Fruit fly (Drosophila melanogaster) whole organism, embryonic: ENCODE data around the gene Hesr.

Experiments used
- Blimp-1 ChIP-seq: fragments of 200-800 bp; sonication (Bioruptor generic); optimal IDR thresholded peaks from 3 replicates; lab custom pipeline; 2018; ENCODE audit warnings: missing biosample characterization, missing genetic modification characterization, mild to moderate bottlenecking, moderate library complexity, missing genetic modification reagents
- CG10209 ChIP-seq: fragments of 200-800 bp; sonication (Bioruptor generic); optimal IDR thresholded peaks from 3 replicates; lab custom pipeline; 2017; ENCODE audit warnings: missing biosample characterization, mild to moderate bottlenecking, missing genetic modification characterization, missing genetic modification reagents
- CG12391 ChIP-seq: fragments of 200-800 bp; sonication (Bioruptor generic); optimal IDR thresholded peaks from 3 replicates; lab custom pipeline; 2018; ENCODE audit warnings: missing biosample characterization, mild to moderate bottlenecking, missing genetic modification characterization, moderate library complexity
- CG13424 ChIP-seq: fragments of 200-800 bp; sonication (Bioruptor generic); optimal IDR thresholded peaks from 2 replicates; lab custom pipeline; 2019; ENCODE audit warnings: missing biosample characterization, mild to moderate bottlenecking, missing genetic modification characterization, moderate library complexity
- CG13775 ChIP-seq: fragments of 200-800 bp; sonication (Bioruptor generic); optimal IDR thresholded peaks from 3 replicates; lab custom pipeline; 2017; ENCODE audit warnings: missing biosample characterization, mild to moderate bottlenecking, missing genetic modification characterization
- CG14710 ChIP-seq: fragments of 200-800 bp; sonication (Bioruptor generic); optimal IDR thresholded peaks from 3 replicates; lab custom pipeline; 2019; ENCODE audit warnings: missing biosample characterization, mild to moderate bottlenecking, missing genetic modification characterization, moderate library complexity
- CG15696 ChIP-seq: fragments of 200-800 bp; sonication (Bioruptor generic); optimal IDR thresholded peaks from 2 replicates; lab custom pipeline; 2019; ENCODE audit warnings: missing biosample characterization, mild to moderate bottlenecking, missing genetic modification characterization, moderate library complexity
- CG16815 ChIP-seq: fragments of 200-800 bp; sonication (Bioruptor generic); optimal IDR thresholded peaks from 3 replicates; lab custom pipeline; 2017; ENCODE audit warnings: missing biosample characterization, mild to moderate bottlenecking, missing genetic modification characterization
- CG17361 ChIP-seq: fragments of 200-800 bp; sonication (Bioruptor generic); IDR thresholded peaks from 3 replicates; pipeline ENCODE4 v1.3.6; 2022; ENCODE audit warnings: missing biosample characterization, missing genetic modification characterization
- CG1832 ChIP-seq: fragments of 200-800 bp; sonication (Bioruptor generic); optimal IDR thresholded peaks from 2 replicates; lab custom pipeline; 2017; ENCODE audit warnings: missing biosample characterization, mild to moderate bottlenecking, missing genetic modification characterization, inconsistent platforms
- CG2712 ChIP-seq: fragments of 200-800 bp; optimal IDR thresholded peaks from 3 replicates; lab custom pipeline; 2019; ENCODE audit warnings: missing biosample characterization, mild to moderate bottlenecking, missing genetic modification characterization, moderate library complexity
- CG30403 ChIP-seq: fragments of 200-800 bp; sonication (Bioruptor generic); optimal IDR thresholded peaks from 3 replicates; lab custom pipeline; 2016; ENCODE audit warnings: missing biosample characterization, missing genetic modification characterization
- CG3065 ChIP-seq: fragments of 200-800 bp; sonication (Bioruptor generic); optimal IDR thresholded peaks from 2 replicates; lab custom pipeline; 2016; ENCODE audit warnings: missing biosample characterization, missing genetic modification characterization
- CG31441 ChIP-seq: fragments of 200-800 bp; sonication (Bioruptor generic); IDR thresholded peaks from 2 replicates; pipeline ENCODE4 v1.3.6; 2022; ENCODE audit warnings: missing biosample characterization, missing genetic modification characterization
- CG33557 ChIP-seq: fragments of 200-800 bp; sonication (Bioruptor generic); optimal IDR thresholded peaks from 2 replicates; lab custom pipeline; 2019; ENCODE audit warnings: missing biosample characterization, mild to moderate bottlenecking, missing genetic modification characterization, moderate library complexity
- CG34224 ChIP-seq: fragments of 200-800 bp; sonication (Bioruptor generic); IDR thresholded peaks from 3 replicates; pipeline ENCODE4 v1.3.6; 2022; ENCODE audit warnings: missing biosample characterization, missing genetic modification characterization; ENCODE audit not compliant: partially characterized antibody
- CG7556 ChIP-seq: fragments of 200-800 bp; sonication (Bioruptor generic); optimal IDR thresholded peaks from 2 replicates; lab custom pipeline; 2017; ENCODE audit warnings: missing biosample characterization, mild to moderate bottlenecking, missing genetic modification characterization
- CG8388 ChIP-seq: fragments of 200-800 bp; sonication (Bioruptor generic); optimal IDR thresholded peaks from 2 replicates; lab custom pipeline; 2019; ENCODE audit warnings: missing biosample characterization, mild to moderate bottlenecking, missing genetic modification characterization, moderate library complexity
- CG8924 ChIP-seq: fragments of 200-800 bp; optimal IDR thresholded peaks from 3 replicates; lab custom pipeline; 2019; ENCODE audit warnings: missing biosample characterization, mild to moderate bottlenecking, missing genetic modification characterization, moderate library complexity
- CoRest ChIP-seq: fragments of 200-800 bp; sonication (Bioruptor generic); optimal IDR thresholded peaks from 3 replicates; lab custom pipeline; 2018; ENCODE audit warnings: missing biosample characterization, mild to moderate bottlenecking, missing genetic modification characterization, moderate library complexity
- D ChIP-seq, 2 experiments: fragments of 200-800 bp in 1 of 2; fragments of >200 bp in 1 of 2; sonication (Bioruptor generic) in 1 of 2; optimal IDR thresholded peaks; 2 replicates in 1 of 2; 3 replicates in 1 of 2; lab custom pipeline; 2017; ENCODE audit warnings: mild to moderate bottlenecking in 1 of 2, missing biosample characterization in 1 of 2, missing genetic modification characterization in 1 of 2, missing genetic modification reagents in 1 of 2
- D19B ChIP-seq: fragments of 200-800 bp; sonication (Bioruptor generic); optimal IDR thresholded peaks from 2 replicates; lab custom pipeline; 2017; ENCODE audit warnings: missing biosample characterization, mild to moderate bottlenecking, missing genetic modification characterization
- Gsc ChIP-seq: fragments of 200-800 bp; sonication (Bioruptor generic); IDR thresholded peaks from 2 replicates; pipeline ENCODE4 v1.3.6; 2022; ENCODE audit warnings: missing biosample characterization, missing genetic modification characterization
- Med ChIP-seq: fragments of 200-800 bp; sonication (Bioruptor generic); peaks from one replicate; lab custom pipeline; 2016; ENCODE audit warnings: missing biosample characterization, missing genetic modification characterization, mild to moderate bottlenecking, inconsistent platforms, moderate library complexity
- Nf-YB ChIP-seq: fragments of 200-800 bp; sonication (Bioruptor generic); optimal IDR thresholded peaks from 3 replicates; lab custom pipeline; 2019; ENCODE audit warnings: missing biosample characterization, mild to moderate bottlenecking, missing genetic modification characterization, moderate library complexity
- Sox100B ChIP-seq: fragments of 200-800 bp; sonication (Bioruptor generic); optimal IDR thresholded peaks from 3 replicates; lab custom pipeline; 2018; ENCODE audit warnings: missing biosample characterization, mild to moderate bottlenecking, missing genetic modification characterization
- Ssrp ChIP-seq: fragments of 200-800 bp; sonication (Bioruptor generic); optimal IDR thresholded peaks from 2 replicates; lab custom pipeline; 2018; ENCODE audit warnings: missing biosample characterization, mild to moderate bottlenecking, missing genetic modification characterization, moderate library complexity
- bbx ChIP-seq: fragments of 200-800 bp; sonication (Bioruptor generic); IDR thresholded peaks from 2 replicates; pipeline ENCODE4 v1.3.6; 2022; ENCODE audit warnings: missing biosample characterization, missing genetic modification characterization; ENCODE audit not compliant: partially characterized antibody
- cg ChIP-seq: fragments of 200-800 bp; sonication (Bioruptor generic); optimal IDR thresholded peaks from 3 replicates; lab custom pipeline; 2019; ENCODE audit warnings: missing biosample characterization, mild to moderate bottlenecking, missing genetic modification characterization, moderate library complexity
- dmrt11E ChIP-seq: fragments of 200-800 bp; sonication (Bioruptor generic); optimal IDR thresholded peaks from 3 replicates; lab custom pipeline; 2018; ENCODE audit warnings: missing biosample characterization, mild to moderate bottlenecking, missing genetic modification characterization, moderate library complexity
- dmrt99B ChIP-seq: fragments of 200-800 bp; sonication (Bioruptor generic); optimal IDR thresholded peaks from 2 replicates; lab custom pipeline; 2018; ENCODE audit warnings: missing biosample characterization, mild to moderate bottlenecking, missing genetic modification characterization, moderate library complexity
- fd96Cb ChIP-seq: fragments of 200-800 bp; sonication (Bioruptor generic); optimal IDR thresholded peaks from 2 replicates; lab custom pipeline; 2018; ENCODE audit warnings: missing biosample characterization, mild to moderate bottlenecking, missing genetic modification characterization, moderate library complexity
- gem ChIP-seq: fragments of 200-800 bp; sonication (Bioruptor generic); optimal IDR thresholded peaks from 2 replicates; lab custom pipeline; 2019; ENCODE audit warnings: missing biosample characterization, mild to moderate bottlenecking, missing genetic modification characterization, moderate library complexity
- gfzf ChIP-seq: fragments of 200-800 bp; sonication (Bioruptor generic); optimal IDR thresholded peaks from 2 replicates; lab custom pipeline; 2016; ENCODE audit warnings: missing biosample characterization, mild to moderate bottlenecking, missing genetic modification characterization, moderate library complexity
- grau ChIP-seq: fragments of 200-800 bp; optimal IDR thresholded peaks from 3 replicates; lab custom pipeline; 2019; ENCODE audit warnings: missing biosample characterization, mild to moderate bottlenecking, missing genetic modification characterization, moderate library complexity
- gsb-n ChIP-seq: fragments of 200-800 bp; sonication (Bioruptor generic); optimal IDR thresholded peaks from 3 replicates; lab custom pipeline; 2018; ENCODE audit warnings: missing biosample characterization, mild to moderate bottlenecking, missing genetic modification characterization
- kah ChIP-seq: fragments of 200-800 bp; sonication (Bioruptor generic); optimal IDR thresholded peaks from 2 replicates; lab custom pipeline; 2018; ENCODE audit warnings: missing biosample characterization, mild to moderate bottlenecking, missing genetic modification characterization
- lola ChIP-seq, 3 experiments: fragments of >200 bp in 2 of 3; fragments of 200-800 bp in 1 of 3; sonication (Bioruptor generic) in 1 of 3; optimal IDR thresholded peaks; 2 replicates each; lab custom pipeline; 2017 to 2019; ENCODE audit warnings: missing biosample characterization in 3 of 3, missing genetic modification characterization in 3 of 3, mild to moderate bottlenecking in 1 of 3, moderate library complexity in 1 of 3
- nmo ChIP-seq: fragments of 200-800 bp; sonication (Bioruptor generic); optimal IDR thresholded peaks from 2 replicates; lab custom pipeline; 2018; ENCODE audit warnings: missing biosample characterization, mild to moderate bottlenecking, missing genetic modification characterization, moderate library complexity
- pzg ChIP-seq: fragments of 200-800 bp; sonication (Bioruptor generic); optimal IDR thresholded peaks from 3 replicates; lab custom pipeline; 2018; ENCODE audit warnings: missing biosample characterization, mild to moderate bottlenecking, missing genetic modification characterization, moderate library complexity
- row ChIP-seq: fragments of 200-800 bp; sonication (Bioruptor generic); IDR thresholded peaks from 3 replicates; pipeline ENCODE4 v1.3.6; 2022; ENCODE audit warnings: missing biosample characterization, missing genetic modification characterization
- sens ChIP-seq: fragments of 200-800 bp; sonication (Bioruptor generic); peaks from one replicate; lab custom pipeline; 2016; ENCODE audit warnings: missing biosample characterization, missing genetic modification characterization
- slbo ChIP-seq: fragments of 200-800 bp; sonication (Bioruptor generic); IDR thresholded peaks from 2 replicates; pipeline ENCODE4 v1.3.6; 2022; ENCODE audit warnings: missing biosample characterization, missing genetic modification characterization
- tio ChIP-seq: fragments of 200-800 bp; sonication (Bioruptor generic); optimal IDR thresholded peaks from 2 replicates; lab custom pipeline; 2017; ENCODE audit warnings: missing biosample characterization, missing genetic modification characterization, inconsistent platforms
- trem ChIP-seq: fragments of 200-800 bp; optimal IDR thresholded peaks from 3 replicates; lab custom pipeline; 2019; ENCODE audit warnings: missing biosample characterization, mild to moderate bottlenecking, missing genetic modification characterization, moderate library complexity
- twi ChIP-seq: fragments of 200-800 bp; optimal IDR thresholded peaks from 2 replicates; lab custom pipeline; 2019; ENCODE audit warnings: missing biosample characterization, mild to moderate bottlenecking, missing genetic modification characterization, moderate library complexity

Hesr gene

DNA sequence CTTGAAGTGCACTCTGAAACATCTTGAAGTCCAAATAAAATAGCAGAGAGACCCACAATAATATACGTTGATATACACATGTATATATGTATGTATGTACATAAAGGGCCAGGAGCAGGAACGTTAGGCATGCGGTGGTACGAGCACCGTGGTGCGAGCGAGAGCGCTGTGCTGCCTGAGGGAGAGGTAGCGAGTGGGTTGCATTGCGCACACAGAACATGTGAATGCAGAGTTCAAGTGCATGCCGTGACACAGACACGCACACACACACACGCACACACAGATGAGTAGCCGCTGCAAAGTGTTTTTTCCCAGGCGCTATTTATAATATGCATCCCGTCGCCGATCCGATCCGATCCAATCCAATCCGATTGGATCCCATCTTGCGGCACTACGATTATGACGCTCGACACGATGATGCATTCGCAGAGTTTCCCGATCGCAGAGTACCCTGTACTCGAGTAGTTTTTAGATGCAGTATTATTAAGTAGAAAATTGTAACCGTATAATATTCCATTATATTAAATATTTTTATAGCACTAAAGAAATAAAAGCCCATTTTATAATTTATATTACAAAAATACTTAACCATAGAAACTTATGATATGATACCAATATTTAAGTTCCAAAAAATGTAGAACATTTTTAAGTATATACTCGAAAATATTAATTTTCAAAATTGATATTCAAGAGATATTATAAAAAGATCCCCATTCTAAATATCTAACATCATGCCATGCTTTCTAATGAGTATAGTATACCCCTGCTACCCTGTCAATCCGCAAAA, 3.3 kb upstream of the Hesr start (continued):
- TF ChIP-seq CG34224 (GFP tag; lab: Robert Waterston, UW), result no peak
- peak; percentile 6 for TF ChIP-seq CG13775 (GFP tag; lab: Kevin White, UChicago)
- TF ChIP-seq Med (GFP tag; lab: Kevin White, UChicago), result no peak
- TF ChIP-seq bbx (GFP tag; lab: Robert Waterston, UW), result no peak
- peak; percentile 28 for TF ChIP-seq Blimp-1
- peak; percentile 65 for TF ChIP-seq CG2712 (tag; lab: Kevin White, UChicago)
- TF ChIP-seq CG17361 (GFP tag; lab: Robert Waterston, UW), result peak; percentile 80
- TF ChIP-seq CG7556, result peak; percentile 19
- no peak for TF ChIP-seq Gsc (GFP tag; lab: Robert Waterston, UW)
- TF ChIP-seq grau (tag; lab: Kevin White, UChicago), result peak; percentile 18
- no peak for TF ChIP-seq CG3065
- peak; percentile 14 for TF ChIP-seq gsb-n (tag; lab: Kevin White, UChicago)
- peak; percentile 13 for TF ChIP-seq CG8388 (GFP tag; lab: Kevin White, UChicago)
- peak; percentile 65 for TF ChIP-seq CG15696 (tag; lab: Kevin White, UChicago)
- peak; percentile 71 for TF ChIP-seq dmrt11E
- no peak for TF ChIP-seq CG30403 (GFP tag; lab: Kevin White, UChicago)
- TF ChIP-seq pzg (GFP tag; lab: Kevin White, UChicago), result no peak
- peak; percentile 95 for TF ChIP-seq twi (tag; lab: Kevin White, UChicago)
- TF ChIP-seq CG8924 (tag; lab: Kevin White, UChicago), result peak; percentile 6
- TF ChIP-seq tio (GFP tag; lab: Kevin White, UChicago), result peak; percentile 19
- TF ChIP-seq trem (tag; lab: Kevin White, UChicago), result peak; percentile 1
- TF ChIP-seq cg (GFP tag; lab: Kevin White, UChicago), result peak; percentile 45
- peak; percentile 28 for TF ChIP-seq CG16815 (GFP tag; lab: Kevin White, UChicago)
- peak; percentile 19 for TF ChIP-seq CG13424 (tag; lab: Kevin White, UChicago)
- peak; percentile 65 for TF ChIP-seq nmo (GFP tag; lab: Kevin White, UChicago)
- peak; percentile 2 for TF ChIP-seq dmrt99B (tag; lab: Kevin White, UChicago)
- TF ChIP-seq CoRest, result peak; percentile 43
- peak in 1 of 3 experiments; percentile 79 for TF ChIP-seq lola (GFP tag; optimal IDR thresholded peaks at IDR 0.05; lab: Kevin White, UChicago)
- no peak for TF ChIP-seq slbo (GFP tag; lab: Robert Waterston, UW)
- peak; percentile 50 for TF ChIP-seq CG14710 (tag; lab: Kevin White, UChicago)
- no peak for TF ChIP-seq D (optimal IDR thresholded peaks at IDR 0.05; lab: Kevin White, UChicago)
- TF ChIP-seq D (GFP tag; optimal IDR thresholded peaks at IDR 0.05; lab: Kevin White, UChicago), result peak; percentile 27
- TF ChIP-seq gfzf (GFP tag; lab: Kevin White, UChicago), result no peak
- TF ChIP-seq row, result peak; percentile 20; the same call in 1 of the 3 replicates
- peak; percentile 65 for TF ChIP-seq kah (GFP tag; lab: Kevin White, UChicago)
- TF ChIP-seq CG33557 (GFP tag; lab: Kevin White, UChicago), result peak; percentile 7
- peak; percentile 42 for TF ChIP-seq Ssrp
- TF ChIP-seq CG12391, result peak; percentile 43
- peak; percentile 59 for TF ChIP-seq gem (tag; lab: Kevin White, UChicago)
- TF ChIP-seq D19B, result peak; percentile 40
- TF ChIP-seq CG31441 (GFP tag; lab: Robert Waterston, UW), result peak; percentile 56; the same call in 1 of the 2 replicates
- TF ChIP-seq sens (GFP tag; lab: Kevin White, UChicago), result peak; percentile 11
- TF ChIP-seq Sox100B (GFP tag; lab: Kevin White, UChicago), result peak; percentile 35
- peak; percentile 5 for TF ChIP-seq CG10209 (GFP tag; lab: Kevin White, UChicago)
- peak; percentile 56 for TF ChIP-seq CG1832 (GFP tag; lab: Kevin White, UChicago)
- TF ChIP-seq Nf-YB, result peak; percentile 2
- TF ChIP-seq fd96Cb (tag; lab: Kevin White, UChicago), result peak; percentile 27
